Worm (Caenorhabditis elegans): ENCODE data around the gene col-175.

DNA sequence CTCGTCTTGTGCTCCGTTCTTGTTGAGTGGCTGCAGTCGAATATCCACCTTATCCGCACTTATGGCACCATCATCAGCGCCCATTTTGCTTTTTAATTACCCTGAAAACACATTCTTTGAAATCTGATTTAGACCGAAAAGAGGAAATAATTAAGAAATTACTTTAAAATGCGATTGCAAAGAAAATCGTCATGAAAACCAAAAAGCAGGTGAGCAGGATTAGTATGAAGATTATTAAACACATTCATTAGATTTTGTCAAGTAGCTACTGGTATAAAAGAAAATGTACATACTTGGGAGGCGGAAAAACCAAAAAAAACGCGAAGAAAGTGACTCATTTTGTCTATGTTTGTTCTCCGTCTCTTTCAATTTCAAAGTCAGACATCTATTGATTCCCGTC lies 36.3 kb upstream of the col-175 start, which contains the start of gene B0416.5:
- TF ChIP-seq dao-5 (tag; optimal IDR thresholded peaks at IDR 0.05), result no peak
- TF ChIP-seq him-1 (tag; optimal IDR thresholded peaks at IDR 0.05), result no peak
